Fruit fly (Drosophila melanogaster) whole organism: Measurements from ENCODE around the gene CG3386.

Experiments
- Dll ChIP-seq: fragments of >200 bp; optimal IDR thresholded peaks from 2 replicates; lab custom pipeline; 2017
- pan ChIP-seq: fragments of >200 bp; optimal IDR thresholded peaks from 2 replicates; lab custom pipeline; 2017
- psq ChIP-seq: fragments of >200 bp; optimal IDR thresholded peaks from 2 replicates; lab custom pipeline; 2017
- usp ChIP-seq: fragments of >200 bp; optimal IDR thresholded peaks from 2 replicates; lab custom pipeline; 2017; ENCODE audit warnings: missing biosample characterization, missing genetic modification characterization, mixed read lengths

The CG3386 gene

dm6 chr3L:630666-631065 is 51.6 kb downstream of the CG3386 start:
- TF ChIP-seq psq (lab: Kevin White, UChicago) (no peak), usp (GFP tag; lab: Kevin White, UChicago) (no peak), Dll (lab: Kevin White, UChicago) (peak; percentile 5), pan (lab: Kevin White, UChicago) (no peak)
